Fruit fly (Drosophila melanogaster) whole organism, embryonic: ENCODE data around the gene Rad17.

Source experiments
- Awh ChIP-seq: fragments of 200-800 bp; sonication (Bioruptor generic); IDR thresholded peaks from 2 replicates; pipeline ENCODE4, ENCODE4 v1.3.6; 2022; ENCODE audit warnings: missing biosample characterization, missing genetic modification characterization
- CG1024 ChIP-seq: fragments of 200-800 bp; sonication (Bioruptor generic); IDR thresholded peaks from 2 replicates; pipeline ENCODE4 v1.3.6; 2022; ENCODE audit warnings: missing biosample characterization, missing genetic modification characterization
- CG11504 ChIP-seq: fragments of 200-800 bp; sonication (Bioruptor generic); optimal IDR thresholded peaks from 3 replicates; lab custom pipeline; 2019; ENCODE audit warnings: missing biosample characterization, mild to moderate bottlenecking, missing genetic modification characterization, moderate library complexity
- CG12942 ChIP-seq: fragments of 200-800 bp; sonication (Bioruptor generic); optimal IDR thresholded peaks from 3 replicates; lab custom pipeline; 2016; ENCODE audit warnings: missing biosample characterization, missing genetic modification characterization
- CG13296 ChIP-seq: fragments of 200-800 bp; sonication (Bioruptor generic); optimal IDR thresholded peaks from 3 replicates; lab custom pipeline; 2018; ENCODE audit warnings: missing biosample characterization, mild to moderate bottlenecking, missing genetic modification characterization
- CG14860 ChIP-seq: fragments of 200-800 bp; sonication (Bioruptor generic); IDR thresholded peaks from 3 replicates; pipeline ENCODE4 v1.3.6; 2022; ENCODE audit warnings: missing biosample characterization, missing genetic modification characterization; ENCODE audit not compliant: partially characterized antibody
- CG15269 ChIP-seq: fragments of 200-800 bp; sonication (Bioruptor generic); optimal IDR thresholded peaks from 2 replicates; lab custom pipeline; 2018; ENCODE audit warnings: missing biosample characterization, mild to moderate bottlenecking, missing genetic modification characterization, moderate library complexity
- CG15479 ChIP-seq: fragments of 200-800 bp; sonication (Bioruptor generic); optimal IDR thresholded peaks from 3 replicates; lab custom pipeline; 2019; ENCODE audit warnings: missing biosample characterization, mild to moderate bottlenecking, missing genetic modification characterization, moderate library complexity
- CG15514 ChIP-seq: fragments of 200-800 bp; sonication (Bioruptor generic); optimal IDR thresholded peaks from 3 replicates; lab custom pipeline; 2017; ENCODE audit warnings: missing biosample characterization, missing genetic modification characterization, mild to moderate bottlenecking, moderate library complexity, missing genetic modification reagents
- CG15696 ChIP-seq: fragments of 200-800 bp; sonication (Bioruptor generic); optimal IDR thresholded peaks from 2 replicates; lab custom pipeline; 2019; ENCODE audit warnings: missing biosample characterization, mild to moderate bottlenecking, missing genetic modification characterization, moderate library complexity
- CG16815 ChIP-seq: fragments of 200-800 bp; sonication (Bioruptor generic); optimal IDR thresholded peaks from 3 replicates; lab custom pipeline; 2017; ENCODE audit warnings: missing biosample characterization, mild to moderate bottlenecking, missing genetic modification characterization
- CG31365 ChIP-seq: fragments of 200-800 bp; sonication (Bioruptor generic); optimal IDR thresholded peaks from 2 replicates; lab custom pipeline; 2018; ENCODE audit warnings: missing biosample characterization, mild to moderate bottlenecking, missing genetic modification characterization
- CG31441 ChIP-seq: fragments of 200-800 bp; sonication (Bioruptor generic); IDR thresholded peaks from 2 replicates; pipeline ENCODE4 v1.3.6; 2022; ENCODE audit warnings: missing biosample characterization, missing genetic modification characterization
- CG4282 ChIP-seq: fragments of 200-800 bp; sonication (Bioruptor generic); optimal IDR thresholded peaks from 2 replicates; lab custom pipeline; 2016; ENCODE audit warnings: missing biosample characterization, missing genetic modification characterization
- CG7357 ChIP-seq: fragments of 200-800 bp; sonication (Bioruptor generic); IDR thresholded peaks from 3 replicates; pipeline ENCODE4 v1.3.6; 2022; ENCODE audit warnings: missing biosample characterization, missing genetic modification characterization
- CG7372 ChIP-seq: fragments of 200-800 bp; sonication (Bioruptor generic); IDR thresholded peaks from 2 replicates; pipeline ENCODE4 v1.3.6; 2022; ENCODE audit warnings: missing biosample characterization, missing genetic modification characterization
- CG7987 ChIP-seq: fragments of 200-800 bp; sonication (Bioruptor generic); optimal IDR thresholded peaks from 2 replicates; lab custom pipeline; 2018; ENCODE audit warnings: missing biosample characterization, mild to moderate bottlenecking, missing genetic modification characterization, moderate library complexity
- CG8478 ChIP-seq: fragments of >200 bp; optimal IDR thresholded peaks from 2 replicates; lab custom pipeline; 2018
- CG8924 ChIP-seq: fragments of 200-800 bp; optimal IDR thresholded peaks from 3 replicates; lab custom pipeline; 2019; ENCODE audit warnings: missing biosample characterization, mild to moderate bottlenecking, missing genetic modification characterization, moderate library complexity
- CG8944 ChIP-seq: fragments of 200-800 bp; sonication (Bioruptor generic); optimal IDR thresholded peaks from 3 replicates; lab custom pipeline; 2016; ENCODE audit warnings: missing biosample characterization, missing genetic modification characterization
- CG9932 ChIP-seq: fragments of 200-800 bp; sonication (Bioruptor generic); IDR thresholded peaks from 2 replicates; pipeline ENCODE4 v1.3.6; 2022; ENCODE audit warnings: missing biosample characterization, missing genetic modification characterization
- CoRest ChIP-seq: fragments of 200-800 bp; sonication (Bioruptor generic); optimal IDR thresholded peaks from 3 replicates; lab custom pipeline; 2018; ENCODE audit warnings: missing biosample characterization, mild to moderate bottlenecking, missing genetic modification characterization, moderate library complexity
- D19B ChIP-seq: fragments of 200-800 bp; sonication (Bioruptor generic); optimal IDR thresholded peaks from 2 replicates; lab custom pipeline; 2017; ENCODE audit warnings: missing biosample characterization, mild to moderate bottlenecking, missing genetic modification characterization
- Doc2 ChIP-seq: fragments of 200-800 bp; sonication (Bioruptor generic); IDR thresholded peaks from 2 replicates; pipeline ENCODE4 v1.3.6; 2022; ENCODE audit warnings: missing biosample characterization, missing genetic modification characterization
- Hr3 ChIP-seq: fragments of 200-800 bp; sonication (Bioruptor generic); optimal IDR thresholded peaks from 3 replicates; lab custom pipeline; 2016; ENCODE audit warnings: missing biosample characterization, missing genetic modification characterization
- Hr78 ChIP-seq, 2 experiments: fragments of 200-800 bp in 1 of 2; fragments of >200 bp in 1 of 2; sonication (Bioruptor generic) in 1 of 2; optimal IDR thresholded peaks; 2 replicates each; lab custom pipeline; 2017 to 2019; ENCODE audit warnings: missing biosample characterization in 2 of 2, missing genetic modification characterization in 2 of 2, mild to moderate bottlenecking in 1 of 2, moderate library complexity in 1 of 2
- NFAT ChIP-seq: fragments of 200-800 bp; sonication (Bioruptor generic); IDR thresholded peaks from 2 replicates; pipeline ENCODE4 v1.3.6; 2022; ENCODE audit warnings: missing biosample characterization, missing genetic modification characterization
- NfI ChIP-seq: fragments of 200-800 bp; sonication (Bioruptor generic); optimal IDR thresholded peaks from 3 replicates; lab custom pipeline; 2018; ENCODE audit warnings: missing biosample characterization, mild to moderate bottlenecking, missing genetic modification characterization, moderate library complexity
- Rx ChIP-seq: fragments of 200-800 bp; sonication (Bioruptor generic); IDR thresholded peaks from 2 replicates; pipeline ENCODE4 v1.3.6; 2022; ENCODE audit warnings: missing biosample characterization, missing genetic modification characterization
- Xbp1 ChIP-seq: fragments of 200-800 bp; sonication (Bioruptor generic); optimal IDR thresholded peaks from 3 replicates; lab custom pipeline; 2016; ENCODE audit warnings: missing biosample characterization, mild to moderate bottlenecking, missing genetic modification characterization
- bcd ChIP-seq: fragments of 200-800 bp; sonication (Bioruptor generic); optimal IDR thresholded peaks from 2 replicates; lab custom pipeline; 2017; ENCODE audit warnings: missing biosample characterization, mild to moderate bottlenecking, missing genetic modification characterization
- crol ChIP-seq: fragments of 200-800 bp; sonication (Bioruptor generic); IDR thresholded peaks from 2 replicates; pipeline ENCODE4 v1.3.6; 2022; ENCODE audit warnings: missing biosample characterization, missing genetic modification characterization
- cwo ChIP-seq: fragments of 200-800 bp; sonication (Bioruptor generic); optimal IDR thresholded peaks from 3 replicates; lab custom pipeline; 2017; ENCODE audit warnings: missing biosample characterization, missing genetic modification characterization, mild to moderate bottlenecking, moderate library complexity, missing genetic modification reagents
- dpn ChIP-seq, 2 experiments: fragments of 200-800 bp; sonication (Bioruptor generic); optimal IDR thresholded peaks; 3 replicates each; lab custom pipeline; 2016; ENCODE audit warnings: missing biosample characterization in 2 of 2, missing genetic modification characterization in 2 of 2
- fd102C ChIP-seq: fragments of 200-800 bp; sonication (Bioruptor generic); optimal IDR thresholded peaks from 2 replicates; lab custom pipeline; 2018; ENCODE audit warnings: missing biosample characterization, mild to moderate bottlenecking, missing genetic modification characterization, moderate library complexity
- fru ChIP-seq: fragments of >200 bp; optimal IDR thresholded peaks from 2 replicates; lab custom pipeline; 2017
- hbn ChIP-seq: fragments of 200-800 bp; sonication (Bioruptor generic); IDR thresholded peaks from 2 replicates; pipeline ENCODE4 v1.3.6; 2022; ENCODE audit warnings: missing biosample characterization, missing genetic modification characterization; ENCODE audit not compliant: partially characterized antibody
- ken ChIP-seq: fragments of 200-800 bp; sonication (Bioruptor generic); IDR thresholded peaks from 3 replicates; pipeline ENCODE4 v1.3.6; 2022; ENCODE audit warnings: missing biosample characterization, missing genetic modification characterization
- klu ChIP-seq: fragments of 200-800 bp; sonication (Bioruptor generic); IDR thresholded peaks from 2 replicates; pipeline ENCODE4 v1.3.6; 2022; ENCODE audit warnings: missing biosample characterization, missing genetic modification characterization
- onecut ChIP-seq: fragments of 200-800 bp; sonication (Bioruptor generic); IDR thresholded peaks from 2 replicates; pipeline ENCODE4 v1.3.6; 2022; ENCODE audit warnings: missing biosample characterization, missing genetic modification characterization
- pb ChIP-seq: fragments of 200-800 bp; sonication (Bioruptor generic); optimal IDR thresholded peaks from 3 replicates; lab custom pipeline; 2016; ENCODE audit warnings: missing biosample characterization, missing genetic modification characterization
- row ChIP-seq: fragments of 200-800 bp; sonication (Bioruptor generic); IDR thresholded peaks from 3 replicates; pipeline ENCODE4 v1.3.6; 2022; ENCODE audit warnings: missing biosample characterization, missing genetic modification characterization
- sens ChIP-seq: fragments of 200-800 bp; sonication (Bioruptor generic); peaks from one replicate; lab custom pipeline; 2016; ENCODE audit warnings: missing biosample characterization, missing genetic modification characterization
- sim ChIP-seq: fragments of 200-800 bp; sonication (Bioruptor generic); IDR thresholded peaks from 2 replicates; pipeline ENCODE4 v1.3.6; 2022; ENCODE audit warnings: missing biosample characterization, missing genetic modification characterization
- ssp ChIP-seq: fragments of 200-800 bp; sonication (Bioruptor generic); IDR thresholded peaks from 2 replicates; pipeline ENCODE4 v1.3.6; 2022; ENCODE audit warnings: missing biosample characterization, missing genetic modification characterization
- tin ChIP-seq: fragments of 200-800 bp; sonication (Bioruptor generic); optimal IDR thresholded peaks from 3 replicates; lab custom pipeline; 2016; ENCODE audit warnings: missing biosample characterization, missing genetic modification characterization
- twi ChIP-seq: fragments of 200-800 bp; optimal IDR thresholded peaks from 2 replicates; lab custom pipeline; 2019; ENCODE audit warnings: missing biosample characterization, mild to moderate bottlenecking, missing genetic modification characterization, moderate library complexity

Gene Rad17

dm6 chr3R:14680112-14680665 lies 17.2 kb upstream of the Rad17 start (continued):
- TF ChIP-seq CG14860 (no peak), CG15269 (tag; lab: Kevin White, UChicago) (no peak), CG8478 (no peak), CG15479 (GFP tag; lab: Kevin White, UChicago) (peak; percentile 71), fru (lab: Kevin White, UChicago) (no peak), CG4282 (GFP tag; lab: Kevin White, UChicago) (no peak), CG8924 (tag; lab: Kevin White, UChicago) (no peak), ken (no peak), Hr78 (GFP tag; optimal IDR thresholded peaks at IDR 0.05; lab: Kevin White, UChicago) (peak in 1 of 2 experiments; percentile 88), CG15514 (no peak), onecut (GFP tag; lab: Robert Waterston, UW) (peak; percentile 16; the same call in 1 of the 2 replicates), crol (no peak), CG7357 (no peak), row (no peak), klu (no peak), twi (tag; lab: Kevin White, UChicago) (no peak), CG8944 (no peak), Xbp1 (GFP tag; lab: Kevin White, UChicago) (no peak), CG31441 (no peak), Hr3 (GFP tag; lab: Kevin White, UChicago) (no peak), Doc2 (GFP tag; lab: Robert Waterston, UW) (no peak), tin (GFP tag; lab: Kevin White, UChicago) (no peak), CG15696 (tag; lab: Kevin White, UChicago) (peak; percentile 15), dpn (GFP tag; optimal IDR thresholded peaks at IDR 0.05; lab: Kevin White, UChicago) (no peak), CoRest (tag; lab: Kevin White, UChicago) (no peak), CG7987 (no peak), hbn (GFP tag; lab: Robert Waterston, UW) (no peak), sim (GFP tag; lab: Robert Waterston, UW) (no peak), fd102C (GFP tag; lab: Kevin White, UChicago) (no peak), D19B (GFP tag; lab: Kevin White, UChicago) (no peak), CG1024 (no peak), CG12942 (GFP tag; lab: Kevin White, UChicago) (no peak), CG11504 (tag; lab: Kevin White, UChicago) (no peak), cwo (GFP tag; lab: Kevin White, UChicago) (no peak), NFAT (GFP tag; lab: Robert Waterston, UW) (no peak), CG16815 (no peak), CG7372 (no peak), CG31365 (no peak), CG9932 (GFP tag; lab: Robert Waterston, UW) (no peak), NfI (GFP tag; lab: Kevin White, UChicago) (no peak), Awh (GFP tag; lab: Robert Waterston, UW) (no peak), pb (no peak), Rx (GFP tag; lab: Robert Waterston, UW) (no peak), bcd (no peak), CG13296 (GFP tag; lab: Kevin White, UChicago) (no peak), ssp (GFP tag; lab: Robert Waterston, UW) (no peak), sens (GFP tag; lab: Kevin White, UChicago) (peak; percentile 63)
